ENCODE assay signal across 1 fruit fly cellular context in genomic region chr2L:8570408-8571072, dm6.
A peak's percentile ranks its signal among the peaks of the same experiment; 100 is the strongest.
TF ChIP-seq lines count a peak whose summit lies in the region.

No protein-coding gene starts in this region.

TF ChIP-seq in whole organism, embryonic, 481 proteins besides CTCF, POLR2A, EP300 and RAD21 (continued from another document):
- TF ChIP-seq ranshi (GFP tag; IDR thresholded peaks at IDR 0.05; lab: Robert Waterston, UW) (no peak), CG34422 (GFP tag; IDR thresholded peaks at IDR 0.05; lab: Robert Waterston, UW) (no peak), Sin3A (optimal IDR thresholded peaks at IDR 0.05; lab: Kevin White, UChicago) (no peak), Bgb (GFP tag; IDR thresholded peaks at IDR 0.05; lab: Robert Waterston, UW; ENCODE audit: partially characterized antibody) (peak; percentile 43; the same call in 1 of the 2 replicates), HLH4C (GFP tag; IDR thresholded peaks at IDR 0.05; lab: Robert Waterston, UW; ENCODE audit: partially characterized antibody) (peak; percentile 46; the same call in 1 of the 3 replicates), CG3847 (GFP tag; IDR thresholded peaks at IDR 0.05; lab: Robert Waterston, UW) (no peak), CG4282 (GFP tag; optimal IDR thresholded peaks at IDR 0.05; lab: Kevin White, UChicago) (no peak), CG6254 (GFP tag; optimal IDR thresholded peaks at IDR 0.05; lab: Kevin White, UChicago) (no peak), row (GFP tag; IDR thresholded peaks at IDR 0.05; lab: Robert Waterston, UW) (no peak), CG18764 (GFP tag; optimal IDR thresholded peaks at IDR 0.05; lab: Kevin White, UChicago) (no peak), vfl (GFP tag; optimal IDR thresholded peaks at IDR 0.05; lab: Kevin White, UChicago) (no peak), CG4360 (GFP tag; IDR thresholded peaks at IDR 0.05; lab: Robert Waterston, UW) (no peak), ara (GFP tag; IDR thresholded peaks at IDR 0.05; lab: Robert Waterston, UW) (no peak), sqz (GFP tag; optimal IDR thresholded peaks at IDR 0.05; lab: Kevin White, UChicago) (no peak), CG13296 (GFP tag; optimal IDR thresholded peaks at IDR 0.05; lab: Kevin White, UChicago) (peak; percentile 10), caup (GFP tag; optimal IDR thresholded peaks at IDR 0.05; lab: Kevin White, UChicago; ENCODE audit: severe bottlenecking) (peak; percentile 0), CG34376 (GFP tag; optimal IDR thresholded peaks at IDR 0.05; lab: Kevin White, UChicago) (peak; percentile 82), ci (GFP tag; IDR thresholded peaks at IDR 0.05; lab: Robert Waterston, UW) (0 out of 3 replicates have a peak, but pooled peaks have one; percentile 7), CG4424 (GFP tag; optimal IDR thresholded peaks at IDR 0.05; lab: Kevin White, UChicago) (no peak), cg (GFP tag; optimal IDR thresholded peaks at IDR 0.05; lab: Kevin White, UChicago) (peak; percentile 29), CG1529 (GFP tag; optimal IDR thresholded peaks at IDR 0.05; lab: Kevin White, UChicago) (no peak), sob (GFP tag; IDR thresholded peaks at IDR 0.05; lab: Robert Waterston, UW) (no peak), gro (GFP tag; optimal IDR thresholded peaks at IDR 0.05; lab: Kevin White, UChicago) (peak; percentile 49), phol (tag; optimal IDR thresholded peaks at IDR 0.05; lab: Kevin White, UChicago) (no peak), zf30C (GFP tag; optimal IDR thresholded peaks at IDR 0.05; lab: Kevin White, UChicago) (no peak), HHEX (GFP tag; optimal IDR thresholded peaks at IDR 0.05; lab: Kevin White, UChicago) (no peak), Hr3 (GFP tag; optimal IDR thresholded peaks at IDR 0.05; lab: Kevin White, UChicago) (no peak), gcm (GFP tag; optimal IDR thresholded peaks at IDR 0.05; lab: Kevin White, UChicago) (no peak), Dbx (GFP tag; IDR thresholded peaks at IDR 0.05; lab: Robert Waterston, UW) (no peak), Med (GFP tag; lab: Kevin White, UChicago) (no peak), CG12219 (GFP tag; optimal IDR thresholded peaks at IDR 0.05; lab: Kevin White, UChicago) (peak; percentile 2), Ptx1 (GFP tag; IDR thresholded peaks at IDR 0.05; lab: Robert Waterston, UW) (no peak), mirr (GFP tag; optimal IDR thresholded peaks at IDR 0.05; lab: Kevin White, UChicago) (peak; percentile 91), Hsf (GFP tag; optimal IDR thresholded peaks at IDR 0.05; lab: Kevin White, UChicago) (no peak), CG14860 (GFP tag; IDR thresholded peaks at IDR 0.05; lab: Robert Waterston, UW; ENCODE audit: partially characterized antibody) (0 out of 3 replicates have a peak, but pooled peaks have one; percentile 28), Abd-B (GFP tag; optimal IDR thresholded peaks at IDR 0.05; lab: Kevin White, UChicago) (no peak), emc (GFP tag; optimal IDR thresholded peaks at IDR 0.05; lab: Kevin White, UChicago) (no peak), CG2678 (tag; optimal IDR thresholded peaks at IDR 0.05; lab: Kevin White, UChicago) (peak; percentile 45), CG13287 (GFP tag; IDR thresholded peaks at IDR 0.05; lab: Robert Waterston, UW; ENCODE audit: partially characterized antibody) (0 out of 2 replicates have a peak, but pooled peaks have one; percentile 23), Vsx1 (GFP tag; optimal IDR thresholded peaks at IDR 0.05; lab: Kevin White, UChicago) (peak; percentile 92), amos (GFP tag; IDR thresholded peaks at IDR 0.05; lab: Robert Waterston, UW; ENCODE audit: partially characterized antibody) (peak; percentile 37; the same call in 1 of the 2 replicates), inv (GFP tag; IDR thresholded peaks at IDR 0.05; lab: Robert Waterston, UW; ENCODE audit: partially characterized antibody) (peak; percentile 23; the same call in 1 of the 2 replicates), CG6791 (GFP tag; IDR thresholded peaks at IDR 0.05; lab: Robert Waterston, UW; ENCODE audit: partially characterized antibody) (peak; percentile 56; the same call in 2 of the 3 replicates), nmo (GFP tag; optimal IDR thresholded peaks at IDR 0.05; lab: Kevin White, UChicago) (no peak), run (tag; optimal IDR thresholded peaks at IDR 0.05; lab: Kevin White, UChicago) (no peak), schlank (tag; optimal IDR thresholded peaks at IDR 0.05; lab: Kevin White, UChicago) (no peak), CG6813 (GFP tag; optimal IDR thresholded peaks at IDR 0.05; lab: Kevin White, UChicago) (no peak), tll (GFP tag; optimal IDR thresholded peaks at IDR 0.05; lab: Kevin White, UChicago) (no peak), chif (GFP tag; optimal IDR thresholded peaks at IDR 0.05; lab: Kevin White, UChicago) (no peak), btn (GFP tag; optimal IDR thresholded peaks at IDR 0.05; lab: Kevin White, UChicago) (no peak), Ets65A (GFP tag; lab: Kevin White, UChicago) (no peak), CG10959 (GFP tag; IDR thresholded peaks at IDR 0.05; lab: Robert Waterston, UW) (no peak), CG12769 (tag; optimal IDR thresholded peaks at IDR 0.05; lab: Kevin White, UChicago) (no peak), Ada2b (GFP tag; IDR thresholded peaks at IDR 0.05; lab: Robert Waterston, UW) (no peak), eve (GFP tag; optimal IDR thresholded peaks at IDR 0.05; lab: Kevin White, UChicago) (peak in 1 of 2 experiments; percentile 59), CG8281 (tag; optimal IDR thresholded peaks at IDR 0.05; lab: Kevin White, UChicago) (peak; percentile 18), lov (optimal IDR thresholded peaks at IDR 0.05; lab: Kevin White, UChicago) (no peak), lov (GFP tag; IDR thresholded peaks at IDR 0.05; lab: Robert Waterston, UW) (no peak), Fer1 (GFP tag; optimal IDR thresholded peaks at IDR 0.05; lab: Kevin White, UChicago) (peak; percentile 41), D19B (GFP tag; optimal IDR thresholded peaks at IDR 0.05; lab: Kevin White, UChicago) (no peak), ttk (GFP tag; IDR thresholded peaks at IDR 0.05; lab: Robert Waterston, UW) (no peak), CG3281 (GFP tag; optimal IDR thresholded peaks at IDR 0.05; lab: Kevin White, UChicago) (peak; percentile 14), crp (GFP tag; optimal IDR thresholded peaks at IDR 0.05; lab: Kevin White, UChicago) (no peak), sd (tag; optimal IDR thresholded peaks at IDR 0.05; lab: Kevin White, UChicago) (peak; percentile 18), CG12071 (GFP tag; optimal IDR thresholded peaks at IDR 0.05; lab: Kevin White, UChicago) (peak; percentile 22), ssp (GFP tag; IDR thresholded peaks at IDR 0.05; lab: Robert Waterston, UW) (no peak), Oli (tag; optimal IDR thresholded peaks at IDR 0.05; lab: Kevin White, UChicago) (no peak), CG31441 (GFP tag; IDR thresholded peaks at IDR 0.05; lab: Robert Waterston, UW) (no peak), Taf1 (GFP tag; IDR thresholded peaks at IDR 0.05; lab: Robert Waterston, UW) (no peak), Hr78 (GFP tag; optimal IDR thresholded peaks at IDR 0.05; lab: Kevin White, UChicago) (peak in 1 of 2 experiments; percentile 95), CG10462 (GFP tag; optimal IDR thresholded peaks at IDR 0.05; lab: Kevin White, UChicago) (no peak), vnd (GFP tag; IDR thresholded peaks at IDR 0.05; lab: Robert Waterston, UW; ENCODE audit: partially characterized antibody) (peak; percentile 49; the same call in 1 of the 3 replicates), dpn (GFP tag; optimal IDR thresholded peaks at IDR 0.05; lab: Kevin White, UChicago) (no peak), mld (GFP tag; IDR thresholded peaks at IDR 0.05; lab: Robert Waterston, UW; ENCODE audit: partially characterized antibody) (0 out of 3 replicates have a peak, but pooled peaks have one; percentile 52), crc (GFP tag; optimal IDR thresholded peaks at IDR 0.05; lab: Kevin White, UChicago) (no peak), Scr (GFP tag; IDR thresholded peaks at IDR 0.05; lab: Robert Waterston, UW; ENCODE audit: partially characterized antibody) (peak; percentile 49), CG17359 (tag; optimal IDR thresholded peaks at IDR 0.05; lab: Kevin White, UChicago) (no peak), ato (GFP tag; IDR thresholded peaks at IDR 0.05; lab: Robert Waterston, UW; ENCODE audit: partially characterized antibody) (no peak), CG8765 (GFP tag; IDR thresholded peaks at IDR 0.05; lab: Robert Waterston, UW) (no peak), CG18011 (GFP tag; optimal IDR thresholded peaks at IDR 0.05; lab: Kevin White, UChicago) (no peak), CG7357 (GFP tag; IDR thresholded peaks at IDR 0.05; lab: Robert Waterston, UW) (no peak), ftz-f1 (GFP tag; optimal IDR thresholded peaks at IDR 0.05; lab: Kevin White, UChicago) (no peak), CG14667 (GFP tag; IDR thresholded peaks at IDR 0.05; lab: Robert Waterston, UW) (no peak), GATAe (GFP tag; conservative IDR thresholded peaks at IDR 0.05; lab: Robert Waterston, UW) (peak; percentile 62; the same call in 1 of the 2 replicates), NC2β (GFP tag; optimal IDR thresholded peaks at IDR 0.05; lab: Kevin White, UChicago) (no peak), nerfin-2 (GFP tag; IDR thresholded peaks at IDR 0.05; lab: Robert Waterston, UW; ENCODE audit: partially characterized antibody) (peak; percentile 37; the same call in 1 of the 2 replicates), twi (tag; optimal IDR thresholded peaks at IDR 0.05; lab: Kevin White, UChicago) (no peak), tup (GFP tag; optimal IDR thresholded peaks at IDR 0.05; lab: Kevin White, UChicago) (no peak), sim (GFP tag; IDR thresholded peaks at IDR 0.05; lab: Robert Waterston, UW) (no peak), ind (GFP tag; optimal IDR thresholded peaks at IDR 0.05; lab: Kevin White, UChicago) (no peak), trh (GFP tag; optimal IDR thresholded peaks at IDR 0.05; lab: Kevin White, UChicago) (no peak), E2f2 (GFP tag; IDR thresholded peaks at IDR 0.05; lab: Robert Waterston, UW) (no peak), sc (optimal IDR thresholded peaks at IDR 0.05; lab: Kevin White, UChicago) (no peak), sc (GFP tag; optimal IDR thresholded peaks at IDR 0.05; lab: Kevin White, UChicago) (no peak), lilli (GFP tag; optimal IDR thresholded peaks at IDR 0.05; lab: Kevin White, UChicago) (no peak), CG17568 (GFP tag; optimal IDR thresholded peaks at IDR 0.05; lab: Kevin White, UChicago) (peak; percentile 33), CG15696 (tag; optimal IDR thresholded peaks at IDR 0.05; lab: Kevin White, UChicago) (no peak), CG17328 (GFP tag; IDR thresholded peaks at IDR 0.05; lab: Robert Waterston, UW) (no peak), Atf3 (GFP tag; optimal IDR thresholded peaks at IDR 0.05; lab: Kevin White, UChicago) (no peak), CG31365 (tag; optimal IDR thresholded peaks at IDR 0.05; lab: Kevin White, UChicago) (no peak), Dfd (GFP tag; optimal IDR thresholded peaks at IDR 0.05; lab: Kevin White, UChicago) (no peak), ase (GFP tag; IDR thresholded peaks at IDR 0.05; lab: Robert Waterston, UW) (no peak), CG11695 (GFP tag; IDR thresholded peaks at IDR 0.05; lab: Robert Waterston, UW) (no peak), Dref (GFP tag; IDR thresholded peaks at IDR 0.05; lab: Robert Waterston, UW) (no peak), Drgx (GFP tag; IDR thresholded peaks at IDR 0.05; lab: Robert Waterston, UW) (no peak), rib (GFP tag; IDR thresholded peaks at IDR 0.05; lab: Robert Waterston, UW) (no peak), Mes4 (GFP tag; optimal IDR thresholded peaks at IDR 0.05; lab: Kevin White, UChicago) (no peak), sug (tag; optimal IDR thresholded peaks at IDR 0.05; lab: Kevin White, UChicago) (peak; percentile 71), usp (GFP tag; optimal IDR thresholded peaks at IDR 0.05; lab: Kevin White, UChicago) (no peak), Optix (GFP tag; IDR thresholded peaks at IDR 0.05; lab: Robert Waterston, UW) (no peak)
TF ChIP-seq in whole organism, embryonic: peak in this region for 44.
